Worm (Caenorhabditis elegans): ENCODE data around the gene mttu-1.
"Not testable (repeated sequence)": the region's sequence is repeated elsewhere in the genome, so short reads cannot be mapped to it uniquely, and the experiment has no call there.

- TF ChIP-seq ceh-28 (tag; optimal IDR thresholded peaks at IDR 0.05); ceh-82 (tag; optimal IDR thresholded peaks at IDR 0.05); zag-1 (tag; optimal IDR thresholded peaks at IDR 0.05); ama-1 (optimal IDR thresholded peaks at IDR 0.05); sdz-12 (GFP tag; optimal IDR thresholded peaks at IDR 0.05): not testable (repeated sequence)
These were observed 28.1 kb upstream of the mttu-1 start, which contains the start of gene his-48 for ce11 chrIV:11324741-11325140.

All from whole organism, L4 larva.